Fruit fly (Drosophila melanogaster) whole organism, embryonic: Measurements from ENCODE around the gene CG4658.

Source experiments
- Asciz ChIP-seq: fragments of 200-800 bp; sonication (Bioruptor generic); optimal IDR thresholded peaks from 2 replicates; lab custom pipeline; 2017; ENCODE audit warnings: missing biosample characterization, mild to moderate bottlenecking, missing genetic modification characterization, missing genetic modification reagents
- BEAF-32 ChIP-seq: fragments of 200-800 bp; sonication (Bioruptor generic); optimal IDR thresholded peaks from 3 replicates; lab custom pipeline; 2017; ENCODE audit warnings: missing biosample characterization, missing genetic modification characterization, mild to moderate bottlenecking, moderate library complexity, missing genetic modification reagents
- CG1024 ChIP-seq: fragments of 200-800 bp; sonication (Bioruptor generic); IDR thresholded peaks from 2 replicates; pipeline ENCODE4 v1.3.6; 2022; ENCODE audit warnings: missing biosample characterization, missing genetic modification characterization
- CG10979 ChIP-seq: fragments of 200-800 bp; sonication (Bioruptor generic); optimal IDR thresholded peaks from 2 replicates; lab custom pipeline; 2018; ENCODE audit warnings: missing biosample characterization, mild to moderate bottlenecking, missing genetic modification characterization, moderate library complexity
- CG12659 ChIP-seq: fragments of 200-800 bp; sonication (Bioruptor generic); optimal IDR thresholded peaks from 3 replicates; lab custom pipeline; 2017; ENCODE audit warnings: mild to moderate bottlenecking, missing biosample characterization, missing genetic modification reagents, missing genetic modification characterization
- CG12769 ChIP-seq: fragments of 200-800 bp; sonication (Bioruptor generic); optimal IDR thresholded peaks from 2 replicates; lab custom pipeline; 2019; ENCODE audit warnings: missing biosample characterization, mild to moderate bottlenecking, missing genetic modification characterization, moderate library complexity
- CG14441 ChIP-seq: fragments of 200-800 bp; sonication (Bioruptor generic); IDR thresholded peaks from 2 replicates; pipeline ENCODE4 v1.3.6; 2022; ENCODE audit warnings: missing biosample characterization, missing genetic modification characterization
- CG15514 ChIP-seq: fragments of 200-800 bp; sonication (Bioruptor generic); optimal IDR thresholded peaks from 3 replicates; lab custom pipeline; 2017; ENCODE audit warnings: missing biosample characterization, missing genetic modification characterization, mild to moderate bottlenecking, moderate library complexity, missing genetic modification reagents
- CG17328 ChIP-seq: fragments of 200-800 bp; sonication (Bioruptor generic); IDR thresholded peaks from 2 replicates; pipeline ENCODE4 v1.3.6; 2022; ENCODE audit warnings: missing biosample characterization, missing genetic modification characterization
- CG1792 ChIP-seq: fragments of 200-800 bp; sonication (Bioruptor generic); optimal IDR thresholded peaks from 2 replicates; lab custom pipeline; 2016; ENCODE audit warnings: missing biosample characterization, missing genetic modification characterization
- CG2120 ChIP-seq: fragments of 200-800 bp; sonication (Bioruptor generic); optimal IDR thresholded peaks from 3 replicates; lab custom pipeline; 2016; ENCODE audit warnings: missing biosample characterization, missing genetic modification characterization
- CG30403 ChIP-seq: fragments of 200-800 bp; sonication (Bioruptor generic); optimal IDR thresholded peaks from 3 replicates; lab custom pipeline; 2016; ENCODE audit warnings: missing biosample characterization, missing genetic modification characterization
- CG3065 ChIP-seq: fragments of 200-800 bp; sonication (Bioruptor generic); optimal IDR thresholded peaks from 2 replicates; lab custom pipeline; 2016; ENCODE audit warnings: missing biosample characterization, missing genetic modification characterization
- CG6765 ChIP-seq: fragments of 200-800 bp; sonication (Bioruptor generic); optimal IDR thresholded peaks from 3 replicates; lab custom pipeline; 2017; ENCODE audit warnings: missing biosample characterization, mild to moderate bottlenecking, missing genetic modification characterization
- CG6813 ChIP-seq: fragments of 200-800 bp; sonication (Bioruptor generic); optimal IDR thresholded peaks from 2 replicates; lab custom pipeline; 2017; ENCODE audit warnings: missing biosample characterization, missing genetic modification characterization, mild to moderate bottlenecking, moderate library complexity, missing genetic modification reagents
- CG8944 ChIP-seq: fragments of 200-800 bp; sonication (Bioruptor generic); optimal IDR thresholded peaks from 3 replicates; lab custom pipeline; 2016; ENCODE audit warnings: missing biosample characterization, missing genetic modification characterization
- CG9609 ChIP-seq: fragments of 200-800 bp; sonication (Bioruptor generic); optimal IDR thresholded peaks from 3 replicates; lab custom pipeline; 2016; ENCODE audit warnings: missing biosample characterization, missing genetic modification characterization
- CkIIα-i1 ChIP-seq: fragments of 200-800 bp; sonication (Bioruptor generic); IDR thresholded peaks from 2 replicates; pipeline ENCODE4 v1.3.6; 2022; ENCODE audit warnings: missing biosample characterization, missing genetic modification characterization
- Ets65A ChIP-seq: fragments of 200-800 bp; sonication (Bioruptor generic); peaks from one replicate; lab custom pipeline; 2016; ENCODE audit warnings: missing biosample characterization, missing genetic modification characterization
- Ets97D ChIP-seq: fragments of 200-800 bp; sonication (Bioruptor generic); optimal IDR thresholded peaks from 3 replicates; lab custom pipeline; 2016; ENCODE audit warnings: missing biosample characterization, missing genetic modification characterization
- HHEX ChIP-seq: fragments of 200-800 bp; sonication (Bioruptor generic); optimal IDR thresholded peaks from 3 replicates; lab custom pipeline; 2017; ENCODE audit warnings: missing biosample characterization, mild to moderate bottlenecking, missing genetic modification characterization, missing genetic modification reagents
- HLH54F ChIP-seq: fragments of 200-800 bp; sonication (Bioruptor generic); optimal IDR thresholded peaks from 3 replicates; lab custom pipeline; 2016; ENCODE audit warnings: missing biosample characterization, missing genetic modification characterization
- Hr78 ChIP-seq, 2 experiments: fragments of 200-800 bp in 1 of 2; fragments of >200 bp in 1 of 2; sonication (Bioruptor generic) in 1 of 2; optimal IDR thresholded peaks; 2 replicates each; lab custom pipeline; 2017 to 2019; ENCODE audit warnings: missing biosample characterization in 2 of 2, missing genetic modification characterization in 2 of 2, mild to moderate bottlenecking in 1 of 2, moderate library complexity in 1 of 2
- Lhr ChIP-seq: fragments of 200-800 bp; sonication (Bioruptor generic); optimal IDR thresholded peaks from 3 replicates; lab custom pipeline; 2017; ENCODE audit warnings: mild to moderate bottlenecking, missing biosample characterization, missing genetic modification reagents, missing genetic modification characterization
- NK7.1 ChIP-seq: fragments of 200-800 bp; sonication (Bioruptor generic); optimal IDR thresholded peaks from 3 replicates; lab custom pipeline; 2016; ENCODE audit warnings: missing biosample characterization, missing genetic modification characterization
- Poxn ChIP-seq: fragments of 200-800 bp; sonication (Bioruptor generic); IDR thresholded peaks from 2 replicates; pipeline ENCODE4 v1.3.6; 2022; ENCODE audit warnings: missing biosample characterization, missing genetic modification characterization
- Ravus ChIP-seq: fragments of 200-800 bp; sonication (Bioruptor generic); IDR thresholded peaks from 2 replicates; pipeline ENCODE4 v1.3.6; 2022; ENCODE audit warnings: missing biosample characterization, missing genetic modification characterization
- Side ChIP-seq: fragments of 200-800 bp; sonication (Bioruptor generic); optimal IDR thresholded peaks from 2 replicates; lab custom pipeline; 2016; ENCODE audit warnings: missing biosample characterization, missing genetic modification characterization
- Ssrp ChIP-seq: fragments of 200-800 bp; sonication (Bioruptor generic); optimal IDR thresholded peaks from 2 replicates; lab custom pipeline; 2018; ENCODE audit warnings: missing biosample characterization, mild to moderate bottlenecking, missing genetic modification characterization, moderate library complexity
- Taf1 ChIP-seq: fragments of 200-800 bp; sonication (Bioruptor generic); IDR thresholded peaks from 2 replicates; pipeline ENCODE4 v1.3.6; 2022; ENCODE audit warnings: missing biosample characterization, missing genetic modification characterization
- ash1 ChIP-seq: fragments of 200-800 bp; sonication (Bioruptor generic); optimal IDR thresholded peaks from 2 replicates; lab custom pipeline; 2018; ENCODE audit warnings: missing biosample characterization, mild to moderate bottlenecking, missing genetic modification characterization
- ato ChIP-seq: fragments of 200-800 bp; sonication (Bioruptor generic); IDR thresholded peaks from 2 replicates; pipeline ENCODE4 v1.3.6; 2022; ENCODE audit warnings: missing biosample characterization, missing genetic modification characterization; ENCODE audit not compliant: partially characterized antibody
- cad ChIP-seq: fragments of >200 bp; optimal IDR thresholded peaks from 2 replicates; lab custom pipeline; 2017; ENCODE audit warnings: missing biosample characterization, missing genetic modification characterization
- crc ChIP-seq: fragments of 200-800 bp; sonication (Bioruptor generic); optimal IDR thresholded peaks from 2 replicates; lab custom pipeline; 2016; ENCODE audit warnings: missing biosample characterization, missing genetic modification characterization
- dan ChIP-seq: fragments of 200-800 bp; sonication (Bioruptor generic); IDR thresholded peaks from 2 replicates; pipeline ENCODE4 v1.3.6; 2022; ENCODE audit warnings: missing biosample characterization, missing genetic modification characterization
- esg ChIP-seq: fragments of 200-800 bp; sonication (Bioruptor generic); conservative IDR thresholded peaks from 2 replicates; pipeline ENCODE4 v1.3.6; 2022; ENCODE audit warnings: missing biosample characterization, missing genetic modification characterization
- ftz-f1 ChIP-seq: fragments of 200-800 bp; sonication (Bioruptor generic); optimal IDR thresholded peaks from 2 replicates; lab custom pipeline; 2016; ENCODE audit warnings: missing biosample characterization, missing genetic modification characterization
- gcm2 ChIP-seq: fragments of 200-800 bp; sonication (Bioruptor generic); optimal IDR thresholded peaks from 2 replicates; lab custom pipeline; 2016; ENCODE audit warnings: missing biosample characterization, missing genetic modification characterization
- gem ChIP-seq: fragments of 200-800 bp; sonication (Bioruptor generic); optimal IDR thresholded peaks from 2 replicates; lab custom pipeline; 2019; ENCODE audit warnings: missing biosample characterization, mild to moderate bottlenecking, missing genetic modification characterization, moderate library complexity
- grn ChIP-seq: fragments of 200-800 bp; sonication (Bioruptor generic); optimal IDR thresholded peaks from 3 replicates; lab custom pipeline; 2017; ENCODE audit warnings: missing biosample characterization, missing genetic modification characterization
- mld ChIP-seq: fragments of 200-800 bp; sonication (Bioruptor generic); IDR thresholded peaks from 3 replicates; pipeline ENCODE4 v1.3.6; 2022; ENCODE audit warnings: missing biosample characterization, missing genetic modification characterization; ENCODE audit not compliant: partially characterized antibody
- org-1 ChIP-seq: fragments of 200-800 bp; sonication (Bioruptor generic); optimal IDR thresholded peaks from 2 replicates; lab custom pipeline; 2017; ENCODE audit warnings: missing biosample characterization, missing genetic modification characterization
- pita ChIP-seq: fragments of 200-800 bp; sonication (Bioruptor generic); optimal IDR thresholded peaks from 2 replicates; lab custom pipeline; 2017; ENCODE audit warnings: missing biosample characterization, mild to moderate bottlenecking, missing genetic modification characterization
- repo ChIP-seq: fragments of 200-800 bp; sonication (Bioruptor generic); optimal IDR thresholded peaks from 2 replicates; lab custom pipeline; 2016; ENCODE audit warnings: missing biosample characterization, missing genetic modification characterization
- rib ChIP-seq: fragments of 200-800 bp; sonication (Bioruptor generic); IDR thresholded peaks from 2 replicates; pipeline ENCODE4 v1.3.6; 2022; ENCODE audit warnings: missing biosample characterization, missing genetic modification characterization
- sens ChIP-seq: fragments of 200-800 bp; sonication (Bioruptor generic); peaks from one replicate; lab custom pipeline; 2016; ENCODE audit warnings: missing biosample characterization, missing genetic modification characterization
- seq ChIP-seq: fragments of 200-800 bp; sonication (Bioruptor generic); IDR thresholded peaks from 2 replicates; pipeline ENCODE4 v1.3.6; 2022; ENCODE audit warnings: missing biosample characterization, missing genetic modification characterization
- ssp ChIP-seq: fragments of 200-800 bp; sonication (Bioruptor generic); IDR thresholded peaks from 2 replicates; pipeline ENCODE4 v1.3.6; 2022; ENCODE audit warnings: missing biosample characterization, missing genetic modification characterization
- vfl ChIP-seq: fragments of 200-800 bp; sonication (Bioruptor generic); optimal IDR thresholded peaks from 2 replicates; lab custom pipeline; 2016; ENCODE audit warnings: missing biosample characterization, missing genetic modification characterization
- vvl ChIP-seq: fragments of 200-800 bp; sonication (Bioruptor generic); IDR thresholded peaks from 2 replicates; pipeline ENCODE4 v1.3.6; 2022; ENCODE audit warnings: missing biosample characterization, missing genetic modification characterization
- zen2 ChIP-seq: fragments of 200-800 bp; sonication (Bioruptor generic); IDR thresholded peaks from 3 replicates; pipeline ENCODE4 v1.3.6; 2022; ENCODE audit warnings: missing biosample characterization, missing genetic modification characterization; ENCODE audit not compliant: partially characterized antibody

Gene CG4658

dm6 chr2L:10003593-10003992, 46.7 kb downstream of the CG4658 start, which contains the start of gene Ndf (continued):
- no peak for TF ChIP-seq NK7.1
- peak; percentile 41 for TF ChIP-seq ftz-f1 (GFP tag; lab: Kevin White, UChicago)
- peak; percentile 85 for TF ChIP-seq CG12659
- TF ChIP-seq pita (GFP tag; lab: Kevin White, UChicago) = no peak
- TF ChIP-seq HHEX (GFP tag; lab: Kevin White, UChicago) = peak; percentile 27
- peak; percentile 37 for TF ChIP-seq Side (GFP tag; lab: Kevin White, UChicago)
- peak; percentile 41 for TF ChIP-seq HLH54F
- peak; percentile 65 for TF ChIP-seq ato (GFP tag; lab: Robert Waterston, UW)
- peak; percentile 82 for TF ChIP-seq BEAF-32 (GFP tag; lab: Kevin White, UChicago)
- TF ChIP-seq seq (GFP tag; lab: Robert Waterston, UW) = no peak
- peak; percentile 26 for TF ChIP-seq Ssrp (tag; lab: Kevin White, UChicago)
- peak; percentile 24 for TF ChIP-seq CG6813 (GFP tag; lab: Kevin White, UChicago)
- peak; percentile 18 for TF ChIP-seq gcm2 (GFP tag; lab: Kevin White, UChicago)
- peak; percentile 46 for TF ChIP-seq CG10979
- TF ChIP-seq zen2 (GFP tag; lab: Robert Waterston, UW) = peak; percentile 31; the same call in 1 of the 3 replicates
- peak; percentile 44 for TF ChIP-seq CG1792
- no peak; the same call in 1 of the 2 replicates for TF ChIP-seq esg (GFP tag; lab: Robert Waterston, UW)
- no peak for TF ChIP-seq Asciz (GFP tag; lab: Kevin White, UChicago)
- TF ChIP-seq grn (GFP tag; lab: Kevin White, UChicago) = no peak
- no peak for TF ChIP-seq dan (GFP tag; lab: Robert Waterston, UW)
- TF ChIP-seq Hr78 (GFP tag; optimal IDR thresholded peaks at IDR 0.05; lab: Kevin White, UChicago) = no peak
- TF ChIP-seq ssp = peak; percentile 45
- TF ChIP-seq CG30403 = peak; percentile 71
- TF ChIP-seq ash1 = peak; percentile 47
- TF ChIP-seq cad (GFP tag; lab: Kevin White, UChicago) = no peak
- peak; percentile 41 for TF ChIP-seq repo (GFP tag; lab: Kevin White, UChicago)
- peak; percentile 68 for TF ChIP-seq CG17328 (GFP tag; lab: Robert Waterston, UW)
- TF ChIP-seq vvl = peak; percentile 82
- TF ChIP-seq sens (GFP tag; lab: Kevin White, UChicago) = peak; percentile 89
- TF ChIP-seq CG9609 (GFP tag; lab: Kevin White, UChicago) = peak; percentile 65
- no peak for TF ChIP-seq CG12769
- TF ChIP-seq Poxn (GFP tag; lab: Robert Waterston, UW) = no peak
- peak; percentile 70 for TF ChIP-seq vfl (GFP tag; lab: Kevin White, UChicago)
- peak; percentile 50 for TF ChIP-seq CG1024 (GFP tag; lab: Robert Waterston, UW)
- peak; percentile 77 for TF ChIP-seq CG2120
- peak; percentile 65 for TF ChIP-seq Lhr (GFP tag; lab: Kevin White, UChicago)
- peak; percentile 65 for TF ChIP-seq gem (tag; lab: Kevin White, UChicago)
- peak; percentile 13 for TF ChIP-seq CG3065 (GFP tag; lab: Kevin White, UChicago)
- TF ChIP-seq CG15514 (GFP tag; lab: Kevin White, UChicago) = peak; percentile 91
- peak; percentile 38; the same call in 1 of the 2 replicates for TF ChIP-seq CG14441 (GFP tag; lab: Robert Waterston, UW)
- no peak for TF ChIP-seq crc (GFP tag; lab: Kevin White, UChicago)
- TF ChIP-seq mld (GFP tag; lab: Robert Waterston, UW) = peak; percentile 63; the same call in 1 of the 3 replicates
- TF ChIP-seq Taf1 (GFP tag; lab: Robert Waterston, UW) = no peak
- TF ChIP-seq org-1 (GFP tag; lab: Kevin White, UChicago) = no peak
- TF ChIP-seq CG6765 (GFP tag; lab: Kevin White, UChicago) = no peak
- TF ChIP-seq rib (GFP tag; lab: Robert Waterston, UW) = no peak
- no peak for TF ChIP-seq CkIIα-i1
- peak; percentile 92 for TF ChIP-seq Ets65A (GFP tag; lab: Kevin White, UChicago)
- no peak for TF ChIP-seq Ravus (GFP tag; lab: Robert Waterston, UW)
- TF ChIP-seq Ets97D (GFP tag; lab: Kevin White, UChicago) = peak; percentile 93
- TF ChIP-seq CG8944 = peak; percentile 38
